Fruit fly (Drosophila melanogaster): Measurements from ENCODE around the gene Spn77Bc.

dm6 chr3L:20366674-20367372 is 24.4 kb downstream of the Spn77Bc start, which contains the start of the genes Toll-9 and in:
- TF ChIP-seq net (GFP tag; optimal IDR thresholded peaks at IDR 0.05): no peak
- no peak for TF ChIP-seq Eip75B (GFP tag; optimal IDR thresholded peaks at IDR 0.05)
